Fruit fly (Drosophila melanogaster) S2 (cell line): ENCODE results near the gene uif.

Experiments used
- CG8478 ChIP-seq: fragments of >200 bp; optimal IDR thresholded peaks from 2 replicates; lab custom pipeline; 2018
- CTCF ChIP-seq, 2 experiments: fragments of >200 bp; optimal IDR thresholded peaks; 2 replicates each; lab custom pipeline; 2018

DNA sequence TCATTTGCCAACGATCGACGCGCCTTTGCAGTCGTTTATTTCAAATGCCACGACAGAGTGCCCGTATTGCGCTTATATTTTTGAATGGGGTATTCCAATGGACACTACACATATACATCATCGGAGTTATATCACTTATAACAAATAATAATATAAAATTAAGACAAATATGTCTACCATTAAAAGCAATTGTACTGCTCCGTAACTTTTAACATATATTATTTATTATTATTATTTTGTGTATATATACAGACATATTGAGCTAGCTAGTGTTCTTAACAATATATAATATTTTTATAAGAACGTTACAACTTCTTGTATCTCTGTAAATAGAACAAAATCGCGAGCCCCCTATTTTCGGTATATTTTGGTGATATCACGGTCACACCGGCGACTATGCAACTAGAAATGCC lies 46.1 kb downstream of the uif start, which contains the start of the genes sip2 and Coprox:
- no peak for TF ChIP-seq CTCF (optimal IDR thresholded peaks at IDR 0.05; lab: Kevin White, UChicago)
- no peak for TF ChIP-seq CG8478 (lab: Kevin White, UChicago)
